Worm (Caenorhabditis elegans) whole organism, early embryonic: ENCODE measurements around the gene W05B10.4.

Source experiments
- B0310.2 ChIP-seq: sonication (generic microtip); optimal IDR thresholded peaks from 2 replicates; lab custom pipeline; 2016; ENCODE audit warnings: mild to moderate bottlenecking, missing genetic modification characterization, missing compliant biosample characterization
- F13C5.2 ChIP-seq: sonication (generic microtip); optimal IDR thresholded peaks from 2 replicates; lab custom pipeline; 2017; ENCODE audit warnings: mild to moderate bottlenecking, missing genetic modification characterization, inconsistent platforms, missing compliant biosample characterization
- aly-1 ChIP-seq: sonication (generic microtip); optimal IDR thresholded peaks from 2 replicates; lab custom pipeline; 2016; ENCODE audit warnings: missing genetic modification characterization, missing compliant biosample characterization
- ama-1 ChIP-seq: fragments of 150-350 bp; optimal IDR thresholded peaks from 2 replicates; lab custom pipeline; 2014
- ceh-13 ChIP-seq: fragments of 200-800 bp; sonication (Bioruptor generic); optimal IDR thresholded peaks from 2 replicates; lab custom pipeline; 2018; ENCODE audit warnings: mild to moderate bottlenecking, missing genetic modification characterization, missing compliant biosample characterization
- ceh-36 ChIP-seq: sonication (generic microtip); optimal IDR thresholded peaks from 2 replicates; lab custom pipeline; 2016; ENCODE audit warnings: missing genetic modification characterization, inconsistent platforms, missing compliant biosample characterization
- ets-7 ChIP-seq: sonication (generic microtip); optimal IDR thresholded peaks from 2 replicates; lab custom pipeline; 2016; ENCODE audit warnings: missing genotype, missing genetic modification characterization, missing compliant biosample characterization
- flt-1 ChIP-seq: fragments of 200-800 bp; sonication (Bioruptor generic); IDR thresholded peaks from 2 replicates; pipeline ENCODE4 v1.3.6; 2022; ENCODE audit warnings: missing genetic modification characterization, missing compliant biosample characterization
- hmbx-1 ChIP-seq: sonication (generic microtip); optimal IDR thresholded peaks from 2 replicates; lab custom pipeline; 2016; ENCODE audit warnings: mild to moderate bottlenecking, missing genetic modification characterization, missing compliant biosample characterization
- hmg-4 ChIP-seq: fragments of 200-800 bp; sonication (Bioruptor generic); optimal IDR thresholded peaks from 2 replicates; lab custom pipeline; 2018; ENCODE audit warnings: mild to moderate bottlenecking, missing genetic modification characterization, missing compliant biosample characterization
- hnd-1 ChIP-seq: sonication (generic microtip); optimal IDR thresholded peaks from 2 replicates; lab custom pipeline; 2016; ENCODE audit warnings: missing genetic modification characterization, missing compliant biosample characterization
- pes-1 ChIP-seq: fragments of 200-800 bp; sonication (Bioruptor generic); IDR thresholded peaks from 2 replicates; pipeline ENCODE4 v1.3.6; 2022; ENCODE audit warnings: missing genetic modification reagents, missing genetic modification characterization, missing compliant biosample characterization
- scrt-1 ChIP-seq: fragments of 200-800 bp; sonication (Bioruptor generic); IDR thresholded peaks from 2 replicates; pipeline ENCODE4 v1.3.6; 2022; ENCODE audit warnings: missing genetic modification characterization, missing compliant biosample characterization
- sea-1 ChIP-seq: fragments of 200-800 bp; sonication (Bioruptor generic); conservative IDR thresholded peaks from 2 replicates; pipeline ENCODE4 v1.3.6; 2022; ENCODE audit warnings: missing genetic modification characterization, missing compliant biosample characterization
- tbx-11 ChIP-seq: fragments of 200-800 bp; sonication (Bioruptor generic); IDR thresholded peaks from 2 replicates; pipeline ENCODE4 v1.3.6; 2022; ENCODE audit warnings: missing genetic modification characterization, missing compliant biosample characterization
- tbx-37 ChIP-seq: fragments of 200-800 bp; sonication (Bioruptor generic); conservative IDR thresholded peaks from 2 replicates; pipeline ENCODE4 v1.3.6; 2022; ENCODE audit warnings: missing genetic modification reagents, missing genetic modification characterization, missing compliant biosample characterization
- tra-4 ChIP-seq: sonication (generic microtip); optimal IDR thresholded peaks from 2 replicates; lab custom pipeline; 2017; ENCODE audit warnings: missing genetic modification characterization, missing compliant biosample characterization

W05B10.4 gene

ce11 chrV:12667926-12668325 is at the start of gene W05B10.4:
Gene W05B10.4, plus strand, starts transcription at chrV:12668226.
- TF ChIP-seq flt-1 (GFP tag; lab: Robert Waterston, UW) = no peak
- no peak for TF ChIP-seq tbx-11 (GFP tag; lab: Robert Waterston, UW)
- TF ChIP-seq aly-1 (tag; lab: Kevin White, UChicago) = no peak
- no peak for TF ChIP-seq tra-4 (tag; lab: Kevin White, UChicago)
- no peak for TF ChIP-seq ama-1 (lab: Kevin White, UChicago)
- no peak for TF ChIP-seq F13C5.2 (tag; lab: Kevin White, UChicago)
- no peak for TF ChIP-seq pes-1 (GFP tag; lab: Robert Waterston, UW)
- TF ChIP-seq hmg-4 = no peak
- no peak for TF ChIP-seq ceh-13 (GFP tag; lab: Kevin White, UChicago)
- no peak for TF ChIP-seq sea-1
- TF ChIP-seq tbx-37 = no peak
- no peak for TF ChIP-seq ets-7 (tag; lab: Kevin White, UChicago)
- TF ChIP-seq ceh-36 (tag; lab: Kevin White, UChicago) = no peak
- TF ChIP-seq scrt-1 (GFP tag; lab: Robert Waterston, UW) = no peak
- TF ChIP-seq hnd-1 (tag; lab: Kevin White, UChicago) = no peak
- no peak for TF ChIP-seq hmbx-1 (tag; lab: Kevin White, UChicago)

ce11 chrV:12624371-12624770 is 43.7 kb upstream of the W05B10.4 start, which contains the start of gene F56H9.9:
Gene F56H9.9, minus strand, starts transcription at chrV:12624471.
- no peak for TF ChIP-seq hnd-1 (tag; lab: Kevin White, UChicago)
- no peak for TF ChIP-seq B0310.2 (tag; lab: Kevin White, UChicago)

- TF ChIP-seq hmg-4 = no peak
Measured at ce11 chrV:12629743-12630142, 38.3 kb upstream of the W05B10.4 start, which contains the start of gene F56H9.6. Gene F56H9.6, minus strand, starts transcription at chrV:12629843.

- TF ChIP-seq tbx-37 (no peak), ceh-36 (tag; lab: Kevin White, UChicago) (no peak), flt-1 (GFP tag; lab: Robert Waterston, UW) (no peak), ama-1 (lab: Kevin White, UChicago) (no peak), scrt-1 (GFP tag; lab: Robert Waterston, UW) (no peak), pes-1 (GFP tag; lab: Robert Waterston, UW) (no peak), hmbx-1 (tag; lab: Kevin White, UChicago) (no peak), hmg-4 (no peak), tbx-11 (GFP tag; lab: Robert Waterston, UW) (no peak), sea-1 (no peak), tra-4 (tag; lab: Kevin White, UChicago) (no peak), ets-7 (tag; lab: Kevin White, UChicago) (no peak), B0310.2 (tag; lab: Kevin White, UChicago) (no peak), ceh-13 (GFP tag; lab: Kevin White, UChicago) (no peak), hnd-1 (tag; lab: Kevin White, UChicago) (no peak), F13C5.2 (tag; lab: Kevin White, UChicago) (no peak), aly-1 (tag; lab: Kevin White, UChicago) (no peak)
Measured at ce11 chrV:12632048-12632447, 36.0 kb upstream of the W05B10.4 start, which contains the start of gene srx-113. Gene srx-113, minus strand, starts transcription at chrV:12632148.

ce11 chrV:12633046-12633445 is 35.0 kb upstream of the W05B10.4 start:
- TF ChIP-seq tbx-11 (GFP tag; lab: Robert Waterston, UW) = peak; percentile 56; the same call in 1 of the 2 replicates
- TF ChIP-seq flt-1 (GFP tag; lab: Robert Waterston, UW) = no peak

ce11 chrV:12634050-12634449 is 34.0 kb upstream of the W05B10.4 start:
- TF ChIP-seq ceh-36 (tag; lab: Kevin White, UChicago) (no peak), tbx-37 (no peak), B0310.2 (tag; lab: Kevin White, UChicago) (no peak), pes-1 (GFP tag; lab: Robert Waterston, UW) (no peak), aly-1 (tag; lab: Kevin White, UChicago) (no peak), hnd-1 (tag; lab: Kevin White, UChicago) (no peak), tra-4 (tag; lab: Kevin White, UChicago) (no peak), tbx-11 (GFP tag; lab: Robert Waterston, UW) (no peak), ets-7 (tag; lab: Kevin White, UChicago) (no peak), F13C5.2 (tag; lab: Kevin White, UChicago) (no peak), scrt-1 (GFP tag; lab: Robert Waterston, UW) (no peak), hmbx-1 (tag; lab: Kevin White, UChicago) (no peak), ceh-13 (GFP tag; lab: Kevin White, UChicago) (no peak)

ce11 chrV:12634746-12635145 is 33.3 kb upstream of the W05B10.4 start:
- no peak for TF ChIP-seq F13C5.2 (tag; lab: Kevin White, UChicago)
- TF ChIP-seq tra-4 (tag; lab: Kevin White, UChicago) = no peak
- no peak for TF ChIP-seq ets-7 (tag; lab: Kevin White, UChicago)
- TF ChIP-seq tbx-37 = no peak
- TF ChIP-seq ama-1 (lab: Kevin White, UChicago) = no peak
- no peak for TF ChIP-seq tbx-11 (GFP tag; lab: Robert Waterston, UW)
- TF ChIP-seq hmg-4 = no peak
- no peak for TF ChIP-seq hnd-1 (tag; lab: Kevin White, UChicago)
- no peak for TF ChIP-seq hmbx-1 (tag; lab: Kevin White, UChicago)
- no peak for TF ChIP-seq B0310.2 (tag; lab: Kevin White, UChicago)
- no peak for TF ChIP-seq scrt-1 (GFP tag; lab: Robert Waterston, UW)

ce11 chrV:12635218-12635617 is 32.8 kb upstream of the W05B10.4 start:
- no peak for TF ChIP-seq F13C5.2 (tag; lab: Kevin White, UChicago)
- no peak for TF ChIP-seq tbx-37
- no peak for TF ChIP-seq hmg-4
- no peak for TF ChIP-seq tbx-11 (GFP tag; lab: Robert Waterston, UW)
- no peak for TF ChIP-seq ceh-36 (tag; lab: Kevin White, UChicago)
- TF ChIP-seq ceh-13 (GFP tag; lab: Kevin White, UChicago) = no peak
- no peak for TF ChIP-seq B0310.2 (tag; lab: Kevin White, UChicago)
- TF ChIP-seq ets-7 (tag; lab: Kevin White, UChicago) = no peak
- TF ChIP-seq hmbx-1 (tag; lab: Kevin White, UChicago) = no peak
- TF ChIP-seq pes-1 (GFP tag; lab: Robert Waterston, UW) = no peak
- no peak for TF ChIP-seq ama-1 (lab: Kevin White, UChicago)
- no peak for TF ChIP-seq scrt-1 (GFP tag; lab: Robert Waterston, UW)
- TF ChIP-seq aly-1 (tag; lab: Kevin White, UChicago) = no peak
- TF ChIP-seq sea-1 = no peak
- TF ChIP-seq flt-1 (GFP tag; lab: Robert Waterston, UW) = no peak
- TF ChIP-seq tra-4 (tag; lab: Kevin White, UChicago) = no peak
- TF ChIP-seq hnd-1 (tag; lab: Kevin White, UChicago) = no peak
